Fruit fly (Drosophila melanogaster): ENCODE data around the gene PolE1.

Gene PolE1

dm6 chr3R:23315630-23316029, 32.3 kb upstream of the PolE1 start (continued):
- TF ChIP-seq pho (GFP tag; optimal IDR thresholded peaks at IDR 0.05) (no peak), org-1 (GFP tag; optimal IDR thresholded peaks at IDR 0.05) (no peak), gt (GFP tag; IDR thresholded peaks at IDR 0.05) (0 out of 2 replicates have a peak, but pooled peaks have one; percentile 8), CG11504 (tag; optimal IDR thresholded peaks at IDR 0.05) (peak; percentile 29), gem (tag; optimal IDR thresholded peaks at IDR 0.05) (peak; percentile 51), Med (GFP tag) (peak; percentile 67), Hr51 (GFP tag; optimal IDR thresholded peaks at IDR 0.05) (peak in 1 of 2 experiments; percentile 26), row (GFP tag; IDR thresholded peaks at IDR 0.05) (peak; percentile 61), Deaf1 (tag; optimal IDR thresholded peaks at IDR 0.05) (no peak), tio (GFP tag; optimal IDR thresholded peaks at IDR 0.05) (no peak), YL-1 (GFP tag; optimal IDR thresholded peaks at IDR 0.05) (no peak), jigr1 (GFP tag; IDR thresholded peaks at IDR 0.05) (no peak), H15 (GFP tag; IDR thresholded peaks at IDR 0.05) (no peak), CG14050 (GFP tag; IDR thresholded peaks at IDR 0.05) (no peak), CG4730 (GFP tag; IDR thresholded peaks at IDR 0.05) (no peak), Hr39 (optimal IDR thresholded peaks at IDR 0.05) (no peak), CG6654 (GFP tag; optimal IDR thresholded peaks at IDR 0.05) (no peak), zen (tag; optimal IDR thresholded peaks at IDR 0.05) (no peak), CG13624 (GFP tag; optimal IDR thresholded peaks at IDR 0.05) (no peak), ewg (GFP tag; optimal IDR thresholded peaks at IDR 0.05) (no peak), lov (optimal IDR thresholded peaks at IDR 0.05) (no peak), lov (GFP tag; IDR thresholded peaks at IDR 0.05) (no peak), HHEX (GFP tag; optimal IDR thresholded peaks at IDR 0.05) (no peak), trh (GFP tag; optimal IDR thresholded peaks at IDR 0.05) (no peak), CG3995 (GFP tag; optimal IDR thresholded peaks at IDR 0.05) (no peak), CG7786 (GFP tag; optimal IDR thresholded peaks at IDR 0.05) (peak; percentile 11), Aef1 (GFP tag; IDR thresholded peaks at IDR 0.05) (no peak), CG6683 (GFP tag; optimal IDR thresholded peaks at IDR 0.05) (no peak), MTF-1 (GFP tag; optimal IDR thresholded peaks at IDR 0.05; ENCODE audit: borderline replicate concordance) (no peak), CG9437 (GFP tag; optimal IDR thresholded peaks at IDR 0.05) (peak; percentile 45), CG32532 (GFP tag; IDR thresholded peaks at IDR 0.05) (no peak), CG6854 (GFP tag; optimal IDR thresholded peaks at IDR 0.05) (no peak), en (GFP tag; optimal IDR thresholded peaks at IDR 0.05) (no peak), Myb (GFP tag; optimal IDR thresholded peaks at IDR 0.05) (peak; percentile 1), mld (GFP tag; IDR thresholded peaks at IDR 0.05; ENCODE audit: partially characterized antibody) (no peak), Sox102F (GFP tag; optimal IDR thresholded peaks at IDR 0.05) (peak; percentile 15), Rfx (GFP tag; IDR thresholded peaks at IDR 0.05) (0 out of 2 replicates have a peak, but pooled peaks have one; percentile 11), CG10462 (GFP tag; optimal IDR thresholded peaks at IDR 0.05) (peak; percentile 17), CG30403 (GFP tag; optimal IDR thresholded peaks at IDR 0.05) (peak; percentile 27), crol (GFP tag; IDR thresholded peaks at IDR 0.05) (no peak), CG1602 (GFP tag; optimal IDR thresholded peaks at IDR 0.05) (peak; percentile 4), CG4820 (GFP tag; optimal IDR thresholded peaks at IDR 0.05) (peak; percentile 24), CG7556 (GFP tag; optimal IDR thresholded peaks at IDR 0.05) (peak; percentile 2), CG7963 (GFP tag; IDR thresholded peaks at IDR 0.05; ENCODE audit: partially characterized antibody) (no peak), grau (tag; optimal IDR thresholded peaks at IDR 0.05) (peak; percentile 33), Oaz (GFP tag; IDR thresholded peaks at IDR 0.05) (0 out of 2 replicates have a peak, but pooled peaks have one; percentile 7), CG9609 (GFP tag; optimal IDR thresholded peaks at IDR 0.05) (no peak), sr (GFP tag; IDR thresholded peaks at IDR 0.05) (no peak), CG16815 (GFP tag; optimal IDR thresholded peaks at IDR 0.05) (no peak), ase (GFP tag; IDR thresholded peaks at IDR 0.05) (peak; percentile 67; the same call in 2 of the 3 replicates), Chrac-16 (GFP tag; optimal IDR thresholded peaks at IDR 0.05) (peak; percentile 20), pita (GFP tag; optimal IDR thresholded peaks at IDR 0.05) (no peak)
